Worm (Caenorhabditis elegans) whole organism, L1 larva: Measurements from ENCODE around the gene Y41C4A.6.

Source experiments
- C04F5.9 ChIP-seq: sonication (generic microtip); optimal IDR thresholded peaks from 2 replicates; lab custom pipeline; 2016; ENCODE audit warnings: missing genetic modification characterization, missing compliant biosample characterization
- F16B12.6 ChIP-seq: fragments of 150-350 bp; optimal IDR thresholded peaks from 2 replicates; lab custom pipeline; 2014; ENCODE audit warnings: missing biosample characterization, missing genetic modification characterization
- Y116A8C.19 ChIP-seq: sonication (generic microtip); optimal IDR thresholded peaks from 2 replicates; lab custom pipeline; 2016; ENCODE audit warnings: missing compliant biosample characterization, missing genetic modification characterization, borderline replicate concordance
- alr-1 ChIP-seq: fragments of 200-800 bp; sonication (Bioruptor generic); optimal IDR thresholded peaks from 2 replicates; lab custom pipeline; 2018; ENCODE audit warnings: borderline replicate concordance, mild to moderate bottlenecking, missing genetic modification characterization, missing compliant biosample characterization
- aly-2 ChIP-seq: fragments of 150-350 bp; optimal IDR thresholded peaks from 2 replicates; lab custom pipeline; 2014; ENCODE audit warnings: missing biosample characterization, missing genetic modification characterization
- blmp-1 ChIP-seq: fragments of 150-350 bp; optimal IDR thresholded peaks from 2 replicates; lab custom pipeline; 2014; ENCODE audit warnings: missing biosample characterization, missing genetic modification characterization
- ceh-90 ChIP-seq: sonication (generic microtip); optimal IDR thresholded peaks from 2 replicates; lab custom pipeline; 2016; ENCODE audit warnings: missing genetic modification characterization, missing compliant biosample characterization
- ces-1 ChIP-seq: fragments of 150-350 bp; optimal IDR thresholded peaks from 2 replicates; lab custom pipeline; 2014; ENCODE audit warnings: missing biosample characterization, missing genetic modification reagents, missing genetic modification characterization
- dpl-1 ChIP-seq, 3 experiments: fragments of 150-350 bp in 2 of 3; sonication (generic microtip) in 1 of 3; optimal IDR thresholded peaks; 2 replicates each; lab custom pipeline; 2014 to 2017; ENCODE audit warnings: missing biosample characterization in 3 of 3, missing genetic modification characterization in 3 of 3, missing genetic modification reagents in 3 of 3
- egl-13 ChIP-seq: sonication (generic microtip); optimal IDR thresholded peaks from 2 replicates; lab custom pipeline; 2016; ENCODE audit warnings: missing genotype, missing genetic modification reagents, missing genetic modification characterization, missing compliant biosample characterization
- elt-2 ChIP-seq: sonication (generic microtip); optimal IDR thresholded peaks from 2 replicates; lab custom pipeline; 2016; ENCODE audit warnings: missing genetic modification characterization, mild to moderate bottlenecking, inconsistent platforms, missing compliant biosample characterization, missing genetic modification reagents
- fkh-10 ChIP-seq: sonication (generic microtip); optimal IDR thresholded peaks from 2 replicates; lab custom pipeline; 2017; ENCODE audit warnings: missing biosample characterization, missing genetic modification reagents, missing genetic modification characterization
- fkh-4 ChIP-seq: sonication (generic microtip); optimal IDR thresholded peaks from 2 replicates; lab custom pipeline; 2016; ENCODE audit warnings: missing compliant biosample characterization, missing genetic modification characterization, borderline replicate concordance
- fkh-8 ChIP-seq: sonication (generic microtip); optimal IDR thresholded peaks from 2 replicates; lab custom pipeline; 2016; ENCODE audit warnings: mild to moderate bottlenecking, missing genetic modification characterization, missing compliant biosample characterization
- fos-1 ChIP-seq: fragments of 150-350 bp; optimal IDR thresholded peaks from 2 replicates; lab custom pipeline; 2014; ENCODE audit warnings: missing biosample characterization, missing genetic modification characterization
- hlh-17 ChIP-seq: fragments of 200-800 bp; sonication (Bioruptor generic); optimal IDR thresholded peaks from 2 replicates; lab custom pipeline; 2018; ENCODE audit warnings: missing genetic modification characterization, mild to moderate bottlenecking, missing compliant biosample characterization, moderate library complexity, borderline replicate concordance
- irx-1 ChIP-seq: sonication (generic microtip); optimal IDR thresholded peaks from 2 replicates; lab custom pipeline; 2016; ENCODE audit warnings: missing genetic modification characterization, missing compliant biosample characterization
- isw-1 ChIP-seq: fragments of 200-800 bp; sonication (Bioruptor generic); IDR thresholded peaks from 2 replicates; pipeline ENCODE4 v1.3.6; 2022; ENCODE audit warnings: missing genetic modification characterization, missing compliant biosample characterization
- jun-1 ChIP-seq: fragments of 150-350 bp; optimal IDR thresholded peaks from 2 replicates; lab custom pipeline; 2014; ENCODE audit warnings: missing biosample characterization, missing genetic modification reagents, missing genetic modification characterization
- lin-14 ChIP-seq: fragments of 200-800 bp; sonication (Bioruptor generic); optimal IDR thresholded peaks from 2 replicates; lab custom pipeline; 2018; ENCODE audit warnings: mild to moderate bottlenecking, missing genetic modification characterization, moderate library complexity, missing compliant biosample characterization
- lin-15B ChIP-seq: fragments of 150-350 bp; sonication (generic microtip); optimal IDR thresholded peaks from 3 replicates; lab custom pipeline; 2014; ENCODE audit warnings: missing biosample characterization, missing genetic modification characterization
- lin-39 ChIP-seq: fragments of 150-350 bp; optimal IDR thresholded peaks from 2 replicates; lab custom pipeline; 2014; ENCODE audit warnings: missing biosample characterization, missing genetic modification reagents, missing genetic modification characterization
- lsy-2 ChIP-seq, 2 experiments: fragments of 150-350 bp; optimal IDR thresholded peaks; 2 replicates each; lab custom pipeline; 2014; ENCODE audit warnings: missing biosample characterization in 2 of 2, missing genetic modification characterization in 2 of 2
- mab-9 ChIP-seq: fragments of 200-800 bp; sonication (Bioruptor generic); IDR thresholded peaks from 2 replicates; pipeline ENCODE4 v1.3.6; 2022; ENCODE audit warnings: missing genetic modification reagents, missing genetic modification characterization, missing compliant biosample characterization
- mdl-1 ChIP-seq, 2 experiments: fragments of 150-350 bp; optimal IDR thresholded peaks; 2 replicates each; lab custom pipeline; 2014 to 2017; ENCODE audit warnings: missing biosample characterization in 2 of 2, missing genetic modification characterization in 2 of 2, inconsistent platforms in 1 of 2
- mef-2 ChIP-seq: fragments of 150-350 bp; optimal IDR thresholded peaks from 2 replicates; lab custom pipeline; 2014; ENCODE audit warnings: missing biosample characterization, missing genetic modification characterization
- mep-1 ChIP-seq: fragments of 150-350 bp; optimal IDR thresholded peaks from 2 replicates; lab custom pipeline; 2014; ENCODE audit warnings: missing biosample characterization, missing genetic modification characterization
- nhr-11 ChIP-seq: fragments of 150-350 bp; optimal IDR thresholded peaks from 2 replicates; lab custom pipeline; 2014; ENCODE audit warnings: missing biosample characterization, missing genetic modification characterization
- nhr-12 ChIP-seq: sonication (generic microtip); optimal IDR thresholded peaks from 2 replicates; lab custom pipeline; 2017; ENCODE audit warnings: missing biosample characterization, missing genetic modification characterization
- nhr-237 ChIP-seq: fragments of 150-350 bp; optimal IDR thresholded peaks from 2 replicates; lab custom pipeline; 2014; ENCODE audit warnings: missing biosample characterization, missing genetic modification characterization
- nhr-28 ChIP-seq: fragments of 150-350 bp; optimal IDR thresholded peaks from 2 replicates; lab custom pipeline; 2014; ENCODE audit warnings: missing biosample characterization, missing genetic modification characterization
- nhr-47 ChIP-seq: sonication (generic microtip); optimal IDR thresholded peaks from 2 replicates; lab custom pipeline; 2016; ENCODE audit warnings: mild to moderate bottlenecking, missing genetic modification characterization, moderate library complexity, missing compliant biosample characterization
- nhr-76 ChIP-seq: sonication (generic microtip); optimal IDR thresholded peaks from 2 replicates; lab custom pipeline; 2017; ENCODE audit warnings: missing biosample characterization, missing genetic modification characterization
- nhr-84 ChIP-seq: sonication (generic microtip); optimal IDR thresholded peaks from 2 replicates; lab custom pipeline; 2017; ENCODE audit warnings: missing biosample characterization, missing genetic modification characterization
- nhr-85 ChIP-seq: sonication (generic microtip); peaks from one replicate; lab custom pipeline; 2016; ENCODE audit warnings: missing genetic modification characterization, inconsistent platforms, missing compliant biosample characterization
- pag-3 ChIP-seq: sonication (generic microtip); optimal IDR thresholded peaks from 2 replicates; lab custom pipeline; 2017; ENCODE audit warnings: missing genetic modification characterization, mild to moderate bottlenecking, missing compliant biosample characterization, antibody characterized with exemption, borderline replicate concordance; ENCODE audit not compliant: insufficient read depth
- skn-1 ChIP-seq: fragments of 150-350 bp; optimal IDR thresholded peaks from 2 replicates; lab custom pipeline; 2014; ENCODE audit warnings: missing biosample characterization, missing genetic modification characterization
- sox-4 ChIP-seq: sonication (generic microtip); optimal IDR thresholded peaks from 2 replicates; lab custom pipeline; 2016; ENCODE audit warnings: missing genetic modification characterization, missing compliant biosample characterization
- sptf-1 ChIP-seq: fragments of 150-350 bp; optimal IDR thresholded peaks from 2 replicates; lab custom pipeline; 2014; ENCODE audit warnings: missing biosample characterization, missing genetic modification characterization
- swsn-7 ChIP-seq: sonication (generic microtip); optimal IDR thresholded peaks from 2 replicates; lab custom pipeline; 2016; ENCODE audit warnings: missing genetic modification characterization, missing compliant biosample characterization
- tlp-1 ChIP-seq: fragments of 150-350 bp; optimal IDR thresholded peaks from 2 replicates; lab custom pipeline; 2014; ENCODE audit warnings: missing biosample characterization, missing genetic modification characterization
- unc-130 ChIP-seq: fragments of 150-350 bp; optimal IDR thresholded peaks from 2 replicates; lab custom pipeline; 2017; ENCODE audit warnings: missing biosample characterization, missing genetic modification characterization, inconsistent platforms
- xbp-1 ChIP-seq: sonication (generic microtip); optimal IDR thresholded peaks from 2 replicates; lab custom pipeline; 2016; ENCODE audit warnings: missing genetic modification characterization, missing compliant biosample characterization
- ztf-11 ChIP-seq, 2 experiments: sonication (generic microtip); optimal IDR thresholded peaks; 2 replicates each; lab custom pipeline; 2016 to 2017; ENCODE audit warnings: missing genetic modification characterization in 2 of 2, missing biosample characterization in 1 of 2, missing compliant biosample characterization in 1 of 2

The Y41C4A.6 gene

ce11 chrIII:11738482-11738881, 42.1 kb downstream of the Y41C4A.6 start (continued):
- TF ChIP-seq xbp-1 (no peak), C04F5.9 (no peak), lin-15B (tag; lab: Kevin White, UChicago) (no peak), ztf-11 (tag; optimal IDR thresholded peaks at IDR 0.05; lab: Kevin White, UChicago) (no peak), fos-1 (tag; lab: Kevin White, UChicago) (no peak), mep-1 (tag; lab: Kevin White, UChicago) (no peak), nhr-76 (tag; lab: Kevin White, UChicago) (no peak), elt-2 (no peak), nhr-12 (tag; lab: Kevin White, UChicago) (no peak), jun-1 (tag; lab: Kevin White, UChicago) (no peak), alr-1 (tag; lab: Kevin White, UChicago) (no peak), swsn-7 (peak; percentile 35), isw-1 (GFP tag; lab: Robert Waterston, UW) (peak; percentile 20; the same call in 1 of the 2 replicates), sox-4 (tag; lab: Kevin White, UChicago) (no peak), irx-1 (tag; lab: Kevin White, UChicago) (no peak), mab-9 (GFP tag; lab: Robert Waterston, UW) (peak; percentile 52; the same call in 1 of the 2 replicates), nhr-237 (tag; lab: Kevin White, UChicago) (no peak), unc-130 (tag; lab: Kevin White, UChicago) (peak; percentile 25), blmp-1 (peak; percentile 84), lsy-2 (tag; optimal IDR thresholded peaks at IDR 0.05; lab: Kevin White, UChicago) (peak; percentile 57 to 65), sptf-1 (tag; lab: Kevin White, UChicago) (no peak), nhr-47 (tag; lab: Kevin White, UChicago) (peak; percentile 38), nhr-85 (tag; lab: Kevin White, UChicago) (peak; percentile 85), ces-1 (GFP tag; lab: Kevin White, UChicago) (no peak), lin-39 (tag; lab: Kevin White, UChicago) (no peak), F16B12.6 (tag; lab: Kevin White, UChicago) (no peak), mef-2 (tag; lab: Kevin White, UChicago) (no peak), fkh-8 (tag; lab: Kevin White, UChicago) (no peak), ceh-90 (no peak), lin-14 (GFP tag; lab: Kevin White, UChicago) (peak; percentile 87), nhr-28 (tag; lab: Kevin White, UChicago) (no peak), mdl-1 (tag; optimal IDR thresholded peaks at IDR 0.05; lab: Kevin White, UChicago) (peak in 1 of 2 experiments; percentile 11), nhr-84 (tag; lab: Kevin White, UChicago) (no peak), skn-1 (peak; percentile 14), tlp-1 (tag; lab: Kevin White, UChicago) (no peak), aly-2 (no peak), Y116A8C.19 (tag; lab: Kevin White, UChicago) (no peak), dpl-1 (GFP tag; optimal IDR thresholded peaks at IDR 0.05; lab: Kevin White, UChicago) (peak; percentile 29 to 44 (median 29)), hlh-17 (no peak), nhr-11 (tag; lab: Kevin White, UChicago) (no peak), fkh-10 (GFP tag; lab: Kevin White, UChicago) (no peak), egl-13 (no peak), fkh-4 (tag; lab: Kevin White, UChicago) (no peak)
- TF ChIP-seq, all 84 proteins: peak for 28

ce11 chrIII:11740868-11741267, 44.5 kb downstream of the Y41C4A.6 start:
- TF ChIP-seq swsn-7, result no peak
- TF ChIP-seq lin-14 (GFP tag; lab: Kevin White, UChicago), result peak; percentile 43
- no peak for TF ChIP-seq isw-1 (GFP tag; lab: Robert Waterston, UW)
- no peak for TF ChIP-seq mef-2 (tag; lab: Kevin White, UChicago)
- peak; percentile 4 for TF ChIP-seq xbp-1
- TF ChIP-seq ces-1 (GFP tag; lab: Kevin White, UChicago), result no peak
- TF ChIP-seq blmp-1, result peak; percentile 13
- no peak for TF ChIP-seq aly-2
- TF ChIP-seq elt-2, result no peak
- TF ChIP-seq pag-3 (tag; lab: Kevin White, UChicago), result no peak
